Worm (Caenorhabditis elegans): ENCODE data around the gene smg-4.

Gene smg-4

ce11 chrV:9754459-9754858 lies 23.1 kb downstream of the smg-4 start, which contains the start of gene F58E6.5:
Gene F58E6.5, minus strand, starts transcription at chrV:9754559.
- TF ChIP-seq unc-62 (GFP tag; optimal IDR thresholded peaks at IDR 0.05): no peak

ce11 chrV:9753554-9753953 lies 24.0 kb downstream of the smg-4 start:
- no peak for TF ChIP-seq unc-62 (GFP tag; optimal IDR thresholded peaks at IDR 0.05)

- TF ChIP-seq unc-62 (GFP tag; optimal IDR thresholded peaks at IDR 0.05): no peak
Measured at ce11 chrV:9752918-9753317, 24.6 kb downstream of the smg-4 start, which contains the start of gene F58E6.6. Gene F58E6.6, minus strand, starts transcription at chrV:9753018.

- TF ChIP-seq unc-62 (GFP tag; optimal IDR thresholded peaks at IDR 0.05): no peak
Measured at ce11 chrV:9750308-9750707, 27.2 kb downstream of the smg-4 start, which contains the start of gene F58E6.4. Gene F58E6.4, minus strand, starts transcription at chrV:9750408.

ce11 chrV:9744934-9745333 lies 32.6 kb downstream of the smg-4 start, which contains the start of gene F58E6.13:
Gene F58E6.13, plus strand, starts transcription at chrV:9745234.
- no peak for TF ChIP-seq unc-62 (GFP tag; optimal IDR thresholded peaks at IDR 0.05)

ce11 chrV:9740858-9741257 lies 36.7 kb downstream of the smg-4 start, which contains the start of gene sta-2:
Gene sta-2, plus strand, starts transcription at chrV:9741206.
- TF ChIP-seq unc-62 (GFP tag; optimal IDR thresholded peaks at IDR 0.05): no peak

ce11 chrV:9739402-9739801 lies 38.1 kb downstream of the smg-4 start, which contains the start of gene marc-1:
Gene marc-1, plus strand, starts transcription at chrV:9739702.
- TF ChIP-seq unc-62 (GFP tag; optimal IDR thresholded peaks at IDR 0.05): no peak

ce11 chrV:9738077-9738705 lies 39.4 kb downstream of the smg-4 start:
- TF ChIP-seq unc-62 (GFP tag; optimal IDR thresholded peaks at IDR 0.05): no peak

ce11 chrV:9737287-9737686 lies 40.3 kb downstream of the smg-4 start, which contains the start of gene aqp-4:
Gene aqp-4, plus strand, starts transcription at chrV:9737556.
- no peak for TF ChIP-seq unc-62 (GFP tag; optimal IDR thresholded peaks at IDR 0.05)

ce11 chrV:9733920-9734454 lies 43.6 kb downstream of the smg-4 start, which contains the start of gene cal-7:
Gene cal-7, plus strand, starts transcription at chrV:9734103.
- TF ChIP-seq unc-62 (GFP tag; optimal IDR thresholded peaks at IDR 0.05): no peak

- TF ChIP-seq unc-62 (GFP tag; optimal IDR thresholded peaks at IDR 0.05): no peak
Measured at ce11 chrV:9731852-9732251, 45.7 kb downstream of the smg-4 start.

ce11 chrV:9730743-9731706 lies 46.5 kb downstream of the smg-4 start:
- peak; percentile 28 for TF ChIP-seq unc-62 (GFP tag; optimal IDR thresholded peaks at IDR 0.05)

- TF ChIP-seq unc-62 (GFP tag; optimal IDR thresholded peaks at IDR 0.05): no peak
Measured at ce11 chrV:9729462-9730162, 47.9 kb downstream of the smg-4 start, which contains the start of the genes aagr-3 and drap-1. Gene aagr-3, minus strand, starts transcription at chrV:9729512. Gene drap-1, plus strand, starts transcription at chrV:9730106.

Measured in whole organism, dauer.